Fruit fly (Drosophila melanogaster) whole organism, embryonic: ENCODE measurements around the gene CG14439.

Source experiments
- Atf-2 ChIP-seq: fragments of 200-800 bp; sonication (Bioruptor generic); optimal IDR thresholded peaks from 2 replicates; lab custom pipeline; 2016; ENCODE audit warnings: missing biosample characterization, missing genetic modification characterization
- B-H1 ChIP-seq: fragments of 200-800 bp; sonication (Bioruptor generic); IDR thresholded peaks from 3 replicates; pipeline ENCODE4 v1.3.6; 2022; ENCODE audit warnings: missing biosample characterization, missing genetic modification characterization
- CG10979 ChIP-seq: fragments of 200-800 bp; sonication (Bioruptor generic); optimal IDR thresholded peaks from 2 replicates; lab custom pipeline; 2018; ENCODE audit warnings: missing biosample characterization, mild to moderate bottlenecking, missing genetic modification characterization, moderate library complexity
- CG11723 ChIP-seq: fragments of 200-800 bp; sonication (Bioruptor generic); optimal IDR thresholded peaks from 2 replicates; lab custom pipeline; 2017; ENCODE audit warnings: missing biosample characterization, mild to moderate bottlenecking, missing genetic modification characterization
- CG12104 ChIP-seq: fragments of 200-800 bp; sonication (Bioruptor generic); optimal IDR thresholded peaks from 3 replicates; lab custom pipeline; 2016; ENCODE audit warnings: missing biosample characterization, missing genetic modification characterization
- CG12391 ChIP-seq: fragments of 200-800 bp; sonication (Bioruptor generic); optimal IDR thresholded peaks from 3 replicates; lab custom pipeline; 2018; ENCODE audit warnings: missing biosample characterization, mild to moderate bottlenecking, missing genetic modification characterization, moderate library complexity
- CG12769 ChIP-seq: fragments of 200-800 bp; sonication (Bioruptor generic); optimal IDR thresholded peaks from 2 replicates; lab custom pipeline; 2019; ENCODE audit warnings: missing biosample characterization, mild to moderate bottlenecking, missing genetic modification characterization, moderate library complexity
- CG14667 ChIP-seq: fragments of 200-800 bp; sonication (Bioruptor generic); IDR thresholded peaks from 2 replicates; pipeline ENCODE4 v1.3.6; 2022; ENCODE audit warnings: missing biosample characterization, missing genetic modification characterization
- CG17328 ChIP-seq: fragments of 200-800 bp; sonication (Bioruptor generic); IDR thresholded peaks from 2 replicates; pipeline ENCODE4 v1.3.6; 2022; ENCODE audit warnings: missing biosample characterization, missing genetic modification characterization
- CG17612 ChIP-seq: fragments of 200-800 bp; sonication (Bioruptor generic); IDR thresholded peaks from 2 replicates; pipeline ENCODE4 v1.3.6; 2022; ENCODE audit warnings: missing biosample characterization, missing genetic modification characterization
- CG2875 ChIP-seq: fragments of 200-800 bp; sonication (Bioruptor generic); optimal IDR thresholded peaks from 2 replicates; lab custom pipeline; 2017; ENCODE audit warnings: missing biosample characterization, mild to moderate bottlenecking, missing genetic modification characterization, missing genetic modification reagents
- CG30020 ChIP-seq: fragments of 200-800 bp; optimal IDR thresholded peaks from 2 replicates; lab custom pipeline; 2019; ENCODE audit warnings: missing biosample characterization, mild to moderate bottlenecking, missing genetic modification characterization, moderate library complexity
- CG42726 ChIP-seq: fragments of 200-800 bp; sonication (Bioruptor generic); IDR thresholded peaks from 2 replicates; pipeline ENCODE4 v1.3.6; 2022; ENCODE audit warnings: missing biosample characterization, missing genetic modification characterization; ENCODE audit not compliant: partially characterized antibody
- CG4360 ChIP-seq: fragments of 200-800 bp; sonication (Bioruptor generic); IDR thresholded peaks from 2 replicates; pipeline ENCODE4 v1.3.6; 2022; ENCODE audit warnings: missing biosample characterization, missing genetic modification characterization
- CG4707 ChIP-seq: fragments of 200-800 bp; sonication (Bioruptor generic); optimal IDR thresholded peaks from 2 replicates; lab custom pipeline; 2018; ENCODE audit warnings: missing biosample characterization, mild to moderate bottlenecking, missing genetic modification characterization, moderate library complexity
- CG6175 ChIP-seq: fragments of 200-800 bp; sonication (Bioruptor generic); IDR thresholded peaks from 3 replicates; pipeline ENCODE4 v1.3.6; 2022; ENCODE audit warnings: missing biosample characterization, missing genetic modification characterization
- CG6654 ChIP-seq: fragments of 200-800 bp; sonication (Bioruptor generic); optimal IDR thresholded peaks from 2 replicates; lab custom pipeline; 2017; ENCODE audit warnings: missing biosample characterization, mild to moderate bottlenecking, missing genetic modification characterization
- CG6791 ChIP-seq: fragments of 200-800 bp; sonication (Bioruptor generic); IDR thresholded peaks from 3 replicates; pipeline ENCODE4 v1.3.6; 2022; ENCODE audit warnings: missing biosample characterization, missing genetic modification characterization; ENCODE audit not compliant: partially characterized antibody
- CG7745 ChIP-seq: fragments of 200-800 bp; sonication (Bioruptor generic); optimal IDR thresholded peaks from 2 replicates; lab custom pipeline; 2018; ENCODE audit warnings: missing biosample characterization, mild to moderate bottlenecking, missing genetic modification characterization, moderate library complexity
- CG7928 ChIP-seq: fragments of 200-800 bp; sonication (Bioruptor generic); optimal IDR thresholded peaks from 2 replicates; lab custom pipeline; 2017; ENCODE audit warnings: missing biosample characterization, mild to moderate bottlenecking, missing genetic modification characterization
- CG8359 ChIP-seq: fragments of 200-800 bp; sonication (Bioruptor generic); optimal IDR thresholded peaks from 2 replicates; lab custom pipeline; 2017; ENCODE audit warnings: missing biosample characterization, mild to moderate bottlenecking, missing genetic modification characterization, borderline replicate concordance
- CG9437 ChIP-seq: fragments of 200-800 bp; sonication (Bioruptor generic); optimal IDR thresholded peaks from 2 replicates; lab custom pipeline; 2018; ENCODE audit warnings: missing biosample characterization, mild to moderate bottlenecking, missing genetic modification characterization
- CHES-1-like ChIP-seq: fragments of 200-800 bp; sonication (Bioruptor generic); optimal IDR thresholded peaks from 2 replicates; lab custom pipeline; 2016; ENCODE audit warnings: missing biosample characterization, missing genetic modification characterization
- CoRest ChIP-seq: fragments of 200-800 bp; sonication (Bioruptor generic); optimal IDR thresholded peaks from 3 replicates; lab custom pipeline; 2018; ENCODE audit warnings: missing biosample characterization, mild to moderate bottlenecking, missing genetic modification characterization, moderate library complexity
- D19A ChIP-seq: fragments of 200-800 bp; optimal IDR thresholded peaks from 3 replicates; lab custom pipeline; 2019; ENCODE audit warnings: missing biosample characterization, mild to moderate bottlenecking, missing genetic modification characterization, moderate library complexity
- Dad ChIP-seq: fragments of 200-800 bp; sonication (Bioruptor generic); optimal IDR thresholded peaks from 3 replicates; lab custom pipeline; 2016; ENCODE audit warnings: missing biosample characterization, missing genetic modification characterization
- E2f2 ChIP-seq: fragments of 200-800 bp; sonication (Bioruptor generic); IDR thresholded peaks from 2 replicates; pipeline ENCODE4 v1.3.6; 2022; ENCODE audit warnings: missing biosample characterization, missing genetic modification characterization
- ERR ChIP-seq: fragments of 200-800 bp; sonication (Bioruptor generic); optimal IDR thresholded peaks from 2 replicates; lab custom pipeline; 2016; ENCODE audit warnings: missing biosample characterization, missing genetic modification characterization
- Gsc ChIP-seq: fragments of 200-800 bp; sonication (Bioruptor generic); IDR thresholded peaks from 2 replicates; pipeline ENCODE4 v1.3.6; 2022; ENCODE audit warnings: missing biosample characterization, missing genetic modification characterization
- Gug ChIP-seq: fragments of 200-800 bp; sonication (Bioruptor generic); IDR thresholded peaks from 4 replicates; pipeline ENCODE4 v1.3.6; 2022; ENCODE audit warnings: missing biosample characterization, missing genetic modification characterization
- Lim3 ChIP-seq: fragments of 200-800 bp; sonication (Bioruptor generic); IDR thresholded peaks from 2 replicates; pipeline ENCODE4 v1.3.6; 2022; ENCODE audit warnings: missing biosample characterization, missing genetic modification characterization
- Neu2 ChIP-seq: fragments of 200-800 bp; sonication (Bioruptor generic); optimal IDR thresholded peaks from 3 replicates; lab custom pipeline; 2016; ENCODE audit warnings: missing biosample characterization, missing genetic modification characterization, borderline replicate concordance
- Scr ChIP-seq: fragments of 200-800 bp; sonication (Bioruptor generic); IDR thresholded peaks from 2 replicates; pipeline ENCODE4 v1.3.6; 2022; ENCODE audit warnings: missing biosample characterization, missing genetic modification characterization; ENCODE audit not compliant: partially characterized antibody
- Sry-β ChIP-seq: fragments of 200-800 bp; sonication (Bioruptor generic); optimal IDR thresholded peaks from 2 replicates; lab custom pipeline; 2018; ENCODE audit warnings: missing biosample characterization, mild to moderate bottlenecking, missing genetic modification characterization, moderate library complexity
- br ChIP-seq: fragments of >200 bp; optimal IDR thresholded peaks from 2 replicates; lab custom pipeline; 2017
- cas ChIP-seq: fragments of 200-800 bp; sonication (Bioruptor generic); IDR thresholded peaks from 2 replicates; pipeline ENCODE4 v1.3.6; 2022; ENCODE audit warnings: missing biosample characterization, missing genetic modification characterization
- dpn ChIP-seq, 2 experiments: fragments of 200-800 bp; sonication (Bioruptor generic); optimal IDR thresholded peaks; 3 replicates each; lab custom pipeline; 2016; ENCODE audit warnings: missing biosample characterization in 2 of 2, missing genetic modification characterization in 2 of 2
- gem ChIP-seq: fragments of 200-800 bp; sonication (Bioruptor generic); optimal IDR thresholded peaks from 2 replicates; lab custom pipeline; 2019; ENCODE audit warnings: missing biosample characterization, mild to moderate bottlenecking, missing genetic modification characterization, moderate library complexity
- grn ChIP-seq: fragments of 200-800 bp; sonication (Bioruptor generic); optimal IDR thresholded peaks from 3 replicates; lab custom pipeline; 2017; ENCODE audit warnings: missing biosample characterization, missing genetic modification characterization
- hth ChIP-seq: fragments of >200 bp; optimal IDR thresholded peaks from 2 replicates; lab custom pipeline; 2017; ENCODE audit warnings: inconsistent platforms
- ind ChIP-seq: fragments of 200-800 bp; sonication (Bioruptor generic); optimal IDR thresholded peaks from 3 replicates; lab custom pipeline; 2016; ENCODE audit warnings: missing biosample characterization, missing genetic modification characterization
- insv ChIP-seq, 2 experiments: fragments of 200-800 bp; sonication (Bioruptor generic); optimal IDR thresholded peaks; 3 replicates each; lab custom pipeline; 2016 to 2018; ENCODE audit warnings: missing biosample characterization in 2 of 2, missing genetic modification characterization in 2 of 2
- mam ChIP-seq: fragments of 200-800 bp; sonication (Bioruptor generic); optimal IDR thresholded peaks from 3 replicates; lab custom pipeline; 2016; ENCODE audit warnings: missing biosample characterization, missing genetic modification characterization
- scrt ChIP-seq: fragments of 200-800 bp; sonication (Bioruptor generic); optimal IDR thresholded peaks from 2 replicates; lab custom pipeline; 2018; ENCODE audit warnings: missing biosample characterization, mild to moderate bottlenecking, missing genetic modification characterization, moderate library complexity
- slou ChIP-seq: fragments of 200-800 bp; sonication (Bioruptor generic); optimal IDR thresholded peaks from 3 replicates; lab custom pipeline; 2016; ENCODE audit warnings: missing biosample characterization, missing genetic modification characterization
- sob ChIP-seq: fragments of 200-800 bp; sonication (Bioruptor generic); IDR thresholded peaks from 2 replicates; pipeline ENCODE4 v1.3.6; 2022; ENCODE audit warnings: missing biosample characterization, missing genetic modification characterization
- stc ChIP-seq: fragments of 200-800 bp; sonication (Bioruptor generic); IDR thresholded peaks from 2 replicates; pipeline ENCODE4 v1.3.6; 2022; ENCODE audit warnings: missing biosample characterization, missing genetic modification characterization
- tap ChIP-seq: fragments of 200-800 bp; optimal IDR thresholded peaks from 3 replicates; lab custom pipeline; 2019; ENCODE audit warnings: missing biosample characterization, mild to moderate bottlenecking, missing genetic modification characterization, moderate library complexity
- tin ChIP-seq: fragments of 200-800 bp; sonication (Bioruptor generic); optimal IDR thresholded peaks from 3 replicates; lab custom pipeline; 2016; ENCODE audit warnings: missing biosample characterization, missing genetic modification characterization
- vvl ChIP-seq: fragments of 200-800 bp; sonication (Bioruptor generic); IDR thresholded peaks from 2 replicates; pipeline ENCODE4 v1.3.6; 2022; ENCODE audit warnings: missing biosample characterization, missing genetic modification characterization
- z ChIP-seq: fragments of 200-800 bp; sonication (Bioruptor generic); IDR thresholded peaks from 3 replicates; pipeline ENCODE4 v1.3.6; 2022; ENCODE audit warnings: missing biosample characterization, missing genetic modification characterization
- zen2 ChIP-seq: fragments of 200-800 bp; sonication (Bioruptor generic); IDR thresholded peaks from 3 replicates; pipeline ENCODE4 v1.3.6; 2022; ENCODE audit warnings: missing biosample characterization, missing genetic modification characterization; ENCODE audit not compliant: partially characterized antibody

CG14439 gene

dm6 chrX:6711295-6711694, 36.0 kb upstream of the CG14439 start (continued):
- TF ChIP-seq CG8359 (GFP tag; lab: Kevin White, UChicago) (peak; percentile 57), CG14667 (GFP tag; lab: Robert Waterston, UW) (peak; percentile 44; the same call in 1 of the 2 replicates), hth (lab: Kevin White, UChicago) (no peak), dpn (GFP tag; optimal IDR thresholded peaks at IDR 0.05; lab: Kevin White, UChicago) (peak; percentile 78 to 85), CG6791 (no peak), CoRest (peak; percentile 81), ERR (GFP tag; lab: Kevin White, UChicago) (peak; percentile 65), gem (tag; lab: Kevin White, UChicago) (peak; percentile 88), CG42726 (no peak), insv (GFP tag; optimal IDR thresholded peaks at IDR 0.05; lab: Kevin White, UChicago) (no peak), CG7745 (tag; lab: Kevin White, UChicago) (no peak), Sry-β (GFP tag; lab: Kevin White, UChicago) (no peak), grn (GFP tag; lab: Kevin White, UChicago) (peak; percentile 35), CG11723 (GFP tag; lab: Kevin White, UChicago) (peak; percentile 58), CG4360 (GFP tag; lab: Robert Waterston, UW) (no peak), Atf-2 (GFP tag; lab: Kevin White, UChicago) (peak; percentile 69), D19A (tag; lab: Kevin White, UChicago) (peak; percentile 70), mam (peak; percentile 77), tin (peak; percentile 66), slou (GFP tag; lab: Kevin White, UChicago) (peak; percentile 61), Gsc (GFP tag; lab: Robert Waterston, UW) (peak; percentile 30; the same call in 1 of the 2 replicates), CG12391 (tag; lab: Kevin White, UChicago) (peak; percentile 80), Dad (GFP tag; lab: Kevin White, UChicago) (peak; percentile 66), CG17612 (no peak), vvl (GFP tag; lab: Robert Waterston, UW) (peak; percentile 83), CG6175 (GFP tag; lab: Robert Waterston, UW) (no peak), CG9437 (GFP tag; lab: Kevin White, UChicago) (peak; percentile 66), tap (tag; lab: Kevin White, UChicago) (peak; percentile 78), CHES-1-like (peak; percentile 77), Neu2 (GFP tag; lab: Kevin White, UChicago) (no peak), CG6654 (GFP tag; lab: Kevin White, UChicago) (peak; percentile 31), Lim3 (GFP tag; lab: Robert Waterston, UW) (no peak), zen2 (no peak), Gug (peak; percentile 53; the same call in 3 of the 4 replicates), CG12769 (peak; percentile 93), CG17328 (GFP tag; lab: Robert Waterston, UW) (peak; percentile 75), scrt (GFP tag; lab: Kevin White, UChicago) (peak; percentile 77), E2f2 (GFP tag; lab: Robert Waterston, UW) (peak; percentile 61), ind (GFP tag; lab: Kevin White, UChicago) (peak; percentile 80), CG30020 (tag; lab: Kevin White, UChicago) (peak; percentile 7), stc (GFP tag; lab: Robert Waterston, UW) (peak; percentile 48), z (GFP tag; lab: Robert Waterston, UW) (no peak), CG10979 (peak; percentile 83), Scr (GFP tag; lab: Robert Waterston, UW) (no peak), br (lab: Kevin White, UChicago) (no peak), CG7928 (GFP tag; lab: Kevin White, UChicago) (peak; percentile 42), cas (no peak), CG4707 (GFP tag; lab: Kevin White, UChicago) (peak; percentile 65), sob (GFP tag; lab: Robert Waterston, UW) (peak; percentile 74), CG12104 (GFP tag; lab: Kevin White, UChicago) (peak; percentile 53), B-H1 (GFP tag; lab: Robert Waterston, UW) (peak; percentile 67), CG2875 (peak; percentile 79)
